Fruit fly (Drosophila melanogaster) Kc167 (cell line): Measurements from ENCODE around the gene CG7728.

Experiments
- Myc ChIP-seq: fragments of >200 bp; optimal IDR thresholded peaks from 2 replicates; lab custom pipeline; 2017; ENCODE audit warnings: missing external identifiers
- h ChIP-seq: fragments of >200 bp; optimal IDR thresholded peaks from 3 replicates; lab custom pipeline; 2018; ENCODE audit warnings: missing external identifiers
- insv ChIP-seq: fragments of >200 bp; optimal IDR thresholded peaks from 3 replicates; lab custom pipeline; 2018; ENCODE audit warnings: missing external identifiers
- psq ChIP-seq: fragments of >200 bp; optimal IDR thresholded peaks from 2 replicates; lab custom pipeline; 2017; ENCODE audit warnings: missing external identifiers

DNA sequence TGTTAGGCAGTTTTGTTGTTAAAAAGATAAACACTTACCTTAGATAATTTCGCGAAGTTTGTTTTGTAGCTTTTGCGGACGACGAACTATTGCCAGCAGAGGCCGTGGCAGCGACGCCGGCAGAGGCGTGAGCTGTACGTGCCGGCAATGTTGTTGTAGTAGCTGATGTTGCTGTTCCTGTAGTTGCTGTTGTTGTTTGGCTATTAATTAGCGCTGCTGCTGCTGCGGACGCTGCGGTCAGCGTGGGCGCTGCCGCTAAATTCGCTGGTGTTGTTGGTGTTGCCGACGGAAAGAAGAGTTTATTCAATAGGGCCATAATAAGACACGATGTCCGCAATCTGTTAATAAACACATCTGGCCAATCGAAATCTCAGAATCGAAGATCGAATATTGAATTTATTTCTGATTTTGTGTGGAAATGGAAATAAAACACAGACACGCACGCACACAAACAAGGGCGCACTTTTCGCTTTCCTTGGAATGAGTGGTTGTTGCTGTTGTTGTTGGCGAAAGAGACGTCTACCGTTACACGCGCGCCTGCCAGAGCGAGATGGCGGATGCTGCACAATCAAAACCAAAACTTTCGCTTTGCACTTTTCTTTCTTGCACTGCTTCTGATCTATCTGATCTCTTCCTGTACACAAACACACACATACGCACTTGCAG, 4.9 kb upstream of the CG7728 start:
- no peak for TF ChIP-seq psq (lab: Kevin White, UChicago)
- TF ChIP-seq h, result no peak
- TF ChIP-seq insv (lab: Kevin White, UChicago), result no peak
- TF ChIP-seq Myc, result no peak
